Fruit fly (Drosophila melanogaster) Kc167 (cell line): ENCODE results near the gene svr.

Experiments used
- Sin3A ChIP-seq: fragments of >200 bp; optimal IDR thresholded peaks from 2 replicates; lab custom pipeline; 2018; ENCODE audit warnings: missing external identifiers
- psq ChIP-seq: fragments of >200 bp; optimal IDR thresholded peaks from 2 replicates; lab custom pipeline; 2017; ENCODE audit warnings: missing external identifiers

DNA sequence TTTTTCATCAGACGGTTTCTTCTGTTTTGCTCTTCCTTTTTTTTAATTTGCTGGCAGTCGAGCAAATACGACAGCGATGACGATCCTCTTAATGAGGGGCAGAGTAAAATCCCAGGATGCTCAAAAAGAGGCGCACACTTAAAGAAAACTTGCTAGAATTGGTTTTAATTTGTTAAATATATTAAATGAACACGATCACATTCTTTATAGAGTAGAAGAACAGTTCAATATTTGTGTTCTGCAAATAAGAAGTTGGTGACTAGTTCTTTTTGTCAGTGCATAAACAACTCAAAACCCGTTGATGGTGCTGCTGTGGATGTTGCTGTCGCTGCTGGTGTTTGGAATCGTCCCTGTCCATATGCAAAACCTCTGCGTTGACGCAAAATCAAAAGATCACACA lies 48.0 kb upstream of the svr start:
- no peak for TF ChIP-seq psq (lab: Kevin White, UChicago)
- TF ChIP-seq Sin3A (lab: Kevin White, UChicago) = no peak
